Worm (Caenorhabditis elegans) whole organism, L3 larva: ENCODE measurements around the gene M163.7.

Experiments used
- aly-2 ChIP-seq: fragments of 150-350 bp; optimal IDR thresholded peaks from 2 replicates; lab custom pipeline; 2014; ENCODE audit warnings: missing biosample characterization, missing genetic modification characterization
- ama-1 ChIP-seq: fragments of 150-350 bp; optimal IDR thresholded peaks from 2 replicates; lab custom pipeline; 2018
- egl-27 ChIP-seq: sonication (generic microtip); optimal IDR thresholded peaks from 4 replicates; lab custom pipeline; 2017; ENCODE audit warnings: missing biosample characterization, missing genetic modification reagents, missing genetic modification characterization
- fkh-10 ChIP-seq: sonication (generic microtip); optimal IDR thresholded peaks from 2 replicates; lab custom pipeline; 2017; ENCODE audit warnings: missing biosample characterization, missing genetic modification reagents, missing genetic modification characterization
- jun-1 ChIP-seq: fragments of 150-350 bp; optimal IDR thresholded peaks from 2 replicates; lab custom pipeline; 2014; ENCODE audit warnings: missing biosample characterization, missing genetic modification reagents, missing genetic modification characterization
- nhr-11 ChIP-seq: fragments of 150-350 bp; optimal IDR thresholded peaks from 2 replicates; lab custom pipeline; 2014; ENCODE audit warnings: missing biosample characterization, missing genetic modification characterization
- nhr-76 ChIP-seq: fragments of 150-350 bp; sonication (generic microtip); optimal IDR thresholded peaks from 5 replicates; lab custom pipeline; 2014; ENCODE audit warnings: missing biosample characterization, missing genetic modification characterization
- nhr-77 ChIP-seq: fragments of 150-350 bp; optimal IDR thresholded peaks from 2 replicates; lab custom pipeline; 2014; ENCODE audit warnings: missing biosample characterization, missing genetic modification characterization
- sea-2 ChIP-seq: fragments of 150-350 bp; sonication (generic microtip); optimal IDR thresholded peaks from 4 replicates; lab custom pipeline; 2014; ENCODE audit warnings: missing biosample characterization, missing genetic modification reagents, missing genetic modification characterization
- skn-1 ChIP-seq: fragments of 150-350 bp; optimal IDR thresholded peaks from 2 replicates; lab custom pipeline; 2014; ENCODE audit warnings: missing biosample characterization, missing genetic modification characterization
- zag-1 ChIP-seq: fragments of 150-350 bp; optimal IDR thresholded peaks from 2 replicates; lab custom pipeline; 2014; ENCODE audit warnings: missing biosample characterization, missing genetic modification characterization

ce11 chrX:14430436-14430835 is 34.2 kb upstream of the M163.7 start:
- TF ChIP-seq jun-1 (no peak), nhr-11 (tag; lab: Kevin White, UChicago) (no peak), skn-1 (tag; lab: Kevin White, UChicago) (no peak), nhr-76 (no peak), nhr-77 (tag; lab: Kevin White, UChicago) (no peak), egl-27 (tag; lab: Kevin White, UChicago) (no peak), aly-2 (tag; lab: Kevin White, UChicago) (no peak), ama-1 (lab: Kevin White, UChicago) (no peak), sea-2 (GFP tag; lab: Kevin White, UChicago) (no peak), fkh-10 (GFP tag; lab: Kevin White, UChicago) (no peak), zag-1 (no peak)
